Fruit fly (Drosophila melanogaster) whole organism, embryonic: Measurements from ENCODE around the gene Mondo.

Experiments
- BEAF-32 ChIP-seq: fragments of 200-800 bp; sonication (Bioruptor generic); optimal IDR thresholded peaks from 3 replicates; lab custom pipeline; 2017; ENCODE audit warnings: missing biosample characterization, missing genetic modification characterization, mild to moderate bottlenecking, moderate library complexity, missing genetic modification reagents
- CG10267 ChIP-seq: fragments of 200-800 bp; sonication (Bioruptor generic); optimal IDR thresholded peaks from 2 replicates; lab custom pipeline; 2018; ENCODE audit warnings: missing biosample characterization, mild to moderate bottlenecking, missing genetic modification characterization, moderate library complexity
- CG11398 ChIP-seq: fragments of 200-800 bp; sonication (Bioruptor generic); optimal IDR thresholded peaks from 2 replicates; lab custom pipeline; 2016; ENCODE audit warnings: missing biosample characterization, missing genetic modification characterization
- CG12391 ChIP-seq: fragments of 200-800 bp; sonication (Bioruptor generic); optimal IDR thresholded peaks from 3 replicates; lab custom pipeline; 2018; ENCODE audit warnings: missing biosample characterization, mild to moderate bottlenecking, missing genetic modification characterization, moderate library complexity
- CG14014 ChIP-seq: fragments of 200-800 bp; sonication (Bioruptor generic); IDR thresholded peaks from 2 replicates; pipeline ENCODE4 v1.3.6; 2022; ENCODE audit warnings: missing biosample characterization, missing genetic modification characterization
- CG14441 ChIP-seq: fragments of 200-800 bp; sonication (Bioruptor generic); IDR thresholded peaks from 2 replicates; pipeline ENCODE4 v1.3.6; 2022; ENCODE audit warnings: missing biosample characterization, missing genetic modification characterization
- CG1529 ChIP-seq: fragments of 200-800 bp; sonication (Bioruptor generic); optimal IDR thresholded peaks from 3 replicates; lab custom pipeline; 2018; ENCODE audit warnings: missing biosample characterization, missing genetic modification characterization
- CG1603 ChIP-seq: fragments of 200-800 bp; sonication (Bioruptor generic); optimal IDR thresholded peaks from 2 replicates; lab custom pipeline; 2019; ENCODE audit warnings: missing biosample characterization, mild to moderate bottlenecking, missing genetic modification characterization, moderate library complexity
- CG17912 ChIP-seq: fragments of 200-800 bp; sonication (Bioruptor generic); optimal IDR thresholded peaks from 2 replicates; lab custom pipeline; 2018; ENCODE audit warnings: missing biosample characterization, mild to moderate bottlenecking, missing genetic modification characterization
- CG2129 ChIP-seq: fragments of 200-800 bp; sonication (Bioruptor generic); IDR thresholded peaks from 2 replicates; pipeline ENCODE4 v1.3.6; 2022; ENCODE audit warnings: missing biosample characterization, missing genetic modification characterization; ENCODE audit not compliant: partially characterized antibody
- CG30020 ChIP-seq: fragments of 200-800 bp; optimal IDR thresholded peaks from 2 replicates; lab custom pipeline; 2019; ENCODE audit warnings: missing biosample characterization, mild to moderate bottlenecking, missing genetic modification characterization, moderate library complexity
- CG3407 ChIP-seq: fragments of 200-800 bp; sonication (Bioruptor generic); optimal IDR thresholded peaks from 2 replicates; lab custom pipeline; 2018; ENCODE audit warnings: missing biosample characterization, mild to moderate bottlenecking, missing genetic modification characterization
- CG3995 ChIP-seq: fragments of 200-800 bp; sonication (Bioruptor generic); optimal IDR thresholded peaks from 3 replicates; lab custom pipeline; 2016; ENCODE audit warnings: missing biosample characterization, missing genetic modification characterization
- CG4360 ChIP-seq: fragments of 200-800 bp; sonication (Bioruptor generic); IDR thresholded peaks from 2 replicates; pipeline ENCODE4 v1.3.6; 2022; ENCODE audit warnings: missing biosample characterization, missing genetic modification characterization
- CG6765 ChIP-seq: fragments of 200-800 bp; sonication (Bioruptor generic); optimal IDR thresholded peaks from 3 replicates; lab custom pipeline; 2017; ENCODE audit warnings: missing biosample characterization, mild to moderate bottlenecking, missing genetic modification characterization
- CG7271 ChIP-seq: fragments of 200-800 bp; sonication (Bioruptor generic); optimal IDR thresholded peaks from 2 replicates; lab custom pipeline; 2018; ENCODE audit warnings: missing biosample characterization, mild to moderate bottlenecking, missing genetic modification characterization, moderate library complexity
- CG7839 ChIP-seq: fragments of 200-800 bp; sonication (Bioruptor generic); optimal IDR thresholded peaks from 3 replicates; lab custom pipeline; 2018; ENCODE audit warnings: missing biosample characterization, mild to moderate bottlenecking, missing genetic modification characterization, moderate library complexity
- CG9727 ChIP-seq: fragments of 200-800 bp; sonication (Bioruptor generic); optimal IDR thresholded peaks from 3 replicates; lab custom pipeline; 2017; ENCODE audit warnings: missing biosample characterization, mild to moderate bottlenecking, missing genetic modification characterization
- CG9817 ChIP-seq: fragments of 200-800 bp; sonication (Bioruptor generic); optimal IDR thresholded peaks from 2 replicates; lab custom pipeline; 2018; ENCODE audit warnings: missing biosample characterization, mild to moderate bottlenecking, missing genetic modification characterization, moderate library complexity
- CHES-1-like ChIP-seq: fragments of 200-800 bp; sonication (Bioruptor generic); optimal IDR thresholded peaks from 2 replicates; lab custom pipeline; 2016; ENCODE audit warnings: missing biosample characterization, missing genetic modification characterization
- Camta ChIP-seq: fragments of 200-800 bp; sonication (Bioruptor generic); optimal IDR thresholded peaks from 2 replicates; lab custom pipeline; 2016; ENCODE audit warnings: missing biosample characterization, missing genetic modification characterization
- Doc3 ChIP-seq: fragments of 200-800 bp; sonication (Bioruptor generic); IDR thresholded peaks from 3 replicates; pipeline ENCODE4 v1.3.6; 2022; ENCODE audit warnings: missing biosample characterization, missing genetic modification characterization; ENCODE audit not compliant: partially characterized antibody
- Drgx ChIP-seq: fragments of 200-800 bp; sonication (Bioruptor generic); IDR thresholded peaks from 2 replicates; pipeline ENCODE4 v1.3.6; 2022; ENCODE audit warnings: missing biosample characterization, missing genetic modification characterization
- Ets97D ChIP-seq: fragments of 200-800 bp; sonication (Bioruptor generic); optimal IDR thresholded peaks from 3 replicates; lab custom pipeline; 2016; ENCODE audit warnings: missing biosample characterization, missing genetic modification characterization
- Fer3 ChIP-seq: fragments of 200-800 bp; sonication (Bioruptor generic); optimal IDR thresholded peaks from 2 replicates; lab custom pipeline; 2018; ENCODE audit warnings: missing biosample characterization, mild to moderate bottlenecking, missing genetic modification characterization, moderate library complexity
- HLHmδ ChIP-seq: fragments of 200-800 bp; sonication (Bioruptor generic); optimal IDR thresholded peaks from 2 replicates; lab custom pipeline; 2018; ENCODE audit warnings: missing biosample characterization, mild to moderate bottlenecking, missing genetic modification characterization, moderate library complexity
- HmgZ ChIP-seq: fragments of 200-800 bp; sonication (Bioruptor generic); optimal IDR thresholded peaks from 2 replicates; lab custom pipeline; 2018; ENCODE audit warnings: missing biosample characterization, mild to moderate bottlenecking, missing genetic modification characterization
- MESR4 ChIP-seq: fragments of 200-800 bp; sonication (Bioruptor generic); optimal IDR thresholded peaks from 2 replicates; lab custom pipeline; 2018; ENCODE audit warnings: missing biosample characterization, mild to moderate bottlenecking, missing genetic modification characterization, moderate library complexity
- Med ChIP-seq: fragments of 200-800 bp; sonication (Bioruptor generic); peaks from one replicate; lab custom pipeline; 2016; ENCODE audit warnings: missing biosample characterization, missing genetic modification characterization, mild to moderate bottlenecking, inconsistent platforms, moderate library complexity
- Meics ChIP-seq: fragments of 200-800 bp; sonication (Bioruptor generic); optimal IDR thresholded peaks from 2 replicates; lab custom pipeline; 2017; ENCODE audit warnings: missing biosample characterization, mild to moderate bottlenecking, missing genetic modification characterization
- Sox102F ChIP-seq: fragments of 200-800 bp; sonication (Bioruptor generic); optimal IDR thresholded peaks from 2 replicates; lab custom pipeline; 2018; ENCODE audit warnings: missing biosample characterization, mild to moderate bottlenecking, missing genetic modification characterization, moderate library complexity
- Sry-β ChIP-seq: fragments of 200-800 bp; sonication (Bioruptor generic); optimal IDR thresholded peaks from 2 replicates; lab custom pipeline; 2018; ENCODE audit warnings: missing biosample characterization, mild to moderate bottlenecking, missing genetic modification characterization, moderate library complexity
- Sry-δ ChIP-seq: fragments of 200-800 bp; sonication (Bioruptor generic); optimal IDR thresholded peaks from 2 replicates; lab custom pipeline; 2016; ENCODE audit warnings: missing biosample characterization, missing genetic modification characterization
- Xbp1 ChIP-seq: fragments of 200-800 bp; sonication (Bioruptor generic); optimal IDR thresholded peaks from 3 replicates; lab custom pipeline; 2016; ENCODE audit warnings: missing biosample characterization, mild to moderate bottlenecking, missing genetic modification characterization
- YL-1 ChIP-seq: fragments of 200-800 bp; sonication (Bioruptor generic); optimal IDR thresholded peaks from 3 replicates; lab custom pipeline; 2017; ENCODE audit warnings: missing biosample characterization, mild to moderate bottlenecking, missing genetic modification characterization
- chn ChIP-seq: fragments of 200-800 bp; sonication (Bioruptor generic); optimal IDR thresholded peaks from 2 replicates; lab custom pipeline; 2016; ENCODE audit warnings: missing biosample characterization, missing genetic modification characterization
- crp ChIP-seq, 2 experiments: fragments of 200-800 bp; sonication (Bioruptor generic); optimal IDR thresholded peaks; 2 replicates in 1 of 2; 3 replicates in 1 of 2; lab custom pipeline; 2017; ENCODE audit warnings: missing biosample characterization in 2 of 2, missing genetic modification characterization in 2 of 2, mild to moderate bottlenecking in 1 of 2, moderate library complexity in 1 of 2
- grau ChIP-seq: fragments of 200-800 bp; optimal IDR thresholded peaks from 3 replicates; lab custom pipeline; 2019; ENCODE audit warnings: missing biosample characterization, mild to moderate bottlenecking, missing genetic modification characterization, moderate library complexity
- klu ChIP-seq: fragments of 200-800 bp; sonication (Bioruptor generic); IDR thresholded peaks from 2 replicates; pipeline ENCODE4 v1.3.6; 2022; ENCODE audit warnings: missing biosample characterization, missing genetic modification characterization
- row ChIP-seq: fragments of 200-800 bp; sonication (Bioruptor generic); IDR thresholded peaks from 3 replicates; pipeline ENCODE4 v1.3.6; 2022; ENCODE audit warnings: missing biosample characterization, missing genetic modification characterization
- sim ChIP-seq: fragments of 200-800 bp; sonication (Bioruptor generic); IDR thresholded peaks from 2 replicates; pipeline ENCODE4 v1.3.6; 2022; ENCODE audit warnings: missing biosample characterization, missing genetic modification characterization
- slbo ChIP-seq: fragments of 200-800 bp; sonication (Bioruptor generic); IDR thresholded peaks from 2 replicates; pipeline ENCODE4 v1.3.6; 2022; ENCODE audit warnings: missing biosample characterization, missing genetic modification characterization
- sug ChIP-seq: fragments of 200-800 bp; optimal IDR thresholded peaks from 2 replicates; lab custom pipeline; 2019; ENCODE audit warnings: missing biosample characterization, mild to moderate bottlenecking, missing genetic modification characterization, moderate library complexity
- tap ChIP-seq: fragments of 200-800 bp; optimal IDR thresholded peaks from 3 replicates; lab custom pipeline; 2019; ENCODE audit warnings: missing biosample characterization, mild to moderate bottlenecking, missing genetic modification characterization, moderate library complexity
- tio ChIP-seq: fragments of 200-800 bp; sonication (Bioruptor generic); optimal IDR thresholded peaks from 2 replicates; lab custom pipeline; 2017; ENCODE audit warnings: missing biosample characterization, missing genetic modification characterization, inconsistent platforms
- tna ChIP-seq: fragments of 200-800 bp; sonication (Bioruptor generic); IDR thresholded peaks from 2 replicates; pipeline ENCODE4 v1.3.6; 2022; ENCODE audit warnings: missing biosample characterization, missing genetic modification characterization; ENCODE audit not compliant: partially characterized antibody
- unc-4 ChIP-seq: fragments of 200-800 bp; sonication (Bioruptor generic); IDR thresholded peaks from 2 replicates; pipeline ENCODE4 v1.3.6; 2022; ENCODE audit warnings: missing biosample characterization, missing genetic modification characterization; ENCODE audit not compliant: partially characterized antibody
- unpg ChIP-seq: fragments of 200-800 bp; sonication (Bioruptor generic); optimal IDR thresholded peaks from 3 replicates; lab custom pipeline; 2018; ENCODE audit warnings: missing biosample characterization, mild to moderate bottlenecking, missing genetic modification characterization, moderate library complexity
- wdn ChIP-seq: fragments of 200-800 bp; sonication (Bioruptor generic); IDR thresholded peaks from 2 replicates; pipeline ENCODE4 v1.3.6; 2022; ENCODE audit warnings: missing biosample characterization, missing genetic modification characterization

The Mondo gene

DNA sequence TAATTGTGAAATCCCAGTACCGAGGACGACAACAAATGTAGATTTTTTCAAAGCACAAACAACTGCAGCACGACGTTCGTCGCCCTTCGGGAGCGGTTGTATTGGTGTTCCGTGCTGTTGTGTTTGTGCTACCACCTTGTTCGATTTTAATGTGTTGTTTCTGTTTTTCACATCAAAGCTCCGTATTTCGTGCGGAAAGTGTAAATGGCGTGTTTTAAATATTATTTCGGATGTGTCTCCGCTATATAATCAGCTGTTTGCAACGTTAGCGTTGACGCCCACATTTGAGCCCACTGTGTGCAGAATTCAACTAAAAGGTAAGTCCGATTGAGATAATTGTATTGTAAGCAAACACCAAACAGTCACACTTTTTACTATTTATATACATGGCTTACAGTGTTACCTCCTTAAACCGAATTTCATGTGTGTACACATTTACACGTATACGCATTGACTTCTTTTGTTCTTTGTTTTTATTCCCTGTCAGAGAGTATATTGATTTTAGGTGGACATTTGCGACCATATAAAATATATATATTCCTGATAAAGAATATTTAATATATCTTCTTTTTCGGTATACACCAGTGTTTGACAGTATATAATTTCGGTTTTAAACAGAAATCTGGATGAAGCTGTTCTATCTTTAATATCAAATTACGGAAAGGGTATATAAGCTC is 46.2 kb downstream of the Mondo start (continued):
- no peak for TF ChIP-seq CG17912 (GFP tag; lab: Kevin White, UChicago)
- no peak for TF ChIP-seq sug (tag; lab: Kevin White, UChicago)
- TF ChIP-seq CG9727 (GFP tag; lab: Kevin White, UChicago) = peak; percentile 22
- TF ChIP-seq tio (GFP tag; lab: Kevin White, UChicago) = peak; percentile 12
- TF ChIP-seq CG7271 (tag; lab: Kevin White, UChicago) = no peak
- TF ChIP-seq BEAF-32 (GFP tag; lab: Kevin White, UChicago) = peak; percentile 9
- TF ChIP-seq CG1529 = no peak
- peak; percentile 93 for TF ChIP-seq grau (tag; lab: Kevin White, UChicago)
- no peak for TF ChIP-seq sim (GFP tag; lab: Robert Waterston, UW)
- TF ChIP-seq slbo = no peak; the same call in 1 of the 2 replicates
- TF ChIP-seq CG3407 = peak; percentile 26
- peak; percentile 43 for TF ChIP-seq CG1603 (tag; lab: Kevin White, UChicago)
- peak in 1 of 2 experiments; percentile 68 for TF ChIP-seq crp (GFP tag; optimal IDR thresholded peaks at IDR 0.05; lab: Kevin White, UChicago)
- no peak for TF ChIP-seq unc-4 (GFP tag; lab: Robert Waterston, UW)
- TF ChIP-seq Camta (GFP tag; lab: Kevin White, UChicago) = no peak
- TF ChIP-seq chn (GFP tag; lab: Kevin White, UChicago) = peak; percentile 23
- TF ChIP-seq CG2129 = no peak
- TF ChIP-seq CG7839 = peak; percentile 25
- no peak; the same call in 1 of the 2 replicates for TF ChIP-seq CG14014 (GFP tag; lab: Robert Waterston, UW)
- TF ChIP-seq Xbp1 = peak; percentile 50
- TF ChIP-seq Sry-β (GFP tag; lab: Kevin White, UChicago) = no peak
- peak; percentile 51 for TF ChIP-seq Sox102F
- TF ChIP-seq HLHmδ (GFP tag; lab: Kevin White, UChicago) = no peak
- peak; percentile 2 for TF ChIP-seq HmgZ (tag; lab: Kevin White, UChicago)

dm6 chr2L:21262832-21263231 is 47.0 kb downstream of the Mondo start, which contains the start of gene CG8671:
Gene CG8671, plus strand, starts transcription at chr2L:21262956.
- TF ChIP-seq Ets97D (GFP tag; lab: Kevin White, UChicago) (peak; percentile 44), tna (no peak), Doc3 (GFP tag; lab: Robert Waterston, UW) (no peak), wdn (no peak), CG10267 (peak; percentile 36), HmgZ (tag; lab: Kevin White, UChicago) (peak; percentile 47), CG4360 (no peak), unpg (GFP tag; lab: Kevin White, UChicago) (peak; percentile 17), CHES-1-like (GFP tag; lab: Kevin White, UChicago) (peak; percentile 18), Med (peak; percentile 82), tap (no peak), YL-1 (peak; percentile 59), CG3995 (no peak), MESR4 (GFP tag; lab: Kevin White, UChicago) (peak; percentile 85), klu (GFP tag; lab: Robert Waterston, UW) (peak; percentile 69; the same call in 1 of the 2 replicates), CG9817 (no peak), CG11398 (GFP tag; lab: Kevin White, UChicago) (no peak), Sry-δ (peak; percentile 11), CG30020 (tag; lab: Kevin White, UChicago) (peak; percentile 53), CG12391 (tag; lab: Kevin White, UChicago) (peak; percentile 30), CG6765 (peak; percentile 31), Drgx (no peak), row (GFP tag; lab: Robert Waterston, UW) (peak; percentile 45; the same call in 2 of the 3 replicates), CG14441 (0 out of 2 replicates have a peak, but pooled peaks have one; percentile 12), Meics (GFP tag; lab: Kevin White, UChicago) (no peak), Fer3 (tag; lab: Kevin White, UChicago) (no peak)
